Worm (Caenorhabditis elegans): Measurements from ENCODE around the gene nas-37.

The nas-37 gene

DNA sequence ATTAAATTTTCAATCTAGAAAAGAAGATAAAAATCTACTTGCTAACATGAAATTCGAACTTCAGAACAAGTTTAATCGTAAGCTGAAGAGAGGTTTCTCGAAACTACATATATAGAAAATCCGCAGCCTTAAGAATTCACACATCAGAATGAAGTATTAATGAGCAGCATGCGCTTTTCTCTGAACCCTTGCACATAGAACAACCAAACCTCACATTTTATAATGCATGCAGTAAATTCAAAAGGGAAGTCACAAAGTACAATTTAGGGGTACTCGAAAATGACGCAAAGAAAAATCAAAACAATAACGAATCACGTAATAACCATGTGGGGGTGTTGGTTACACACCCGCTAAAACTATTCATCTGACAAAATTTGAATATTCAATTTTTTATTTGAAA, 7.7 kb upstream of the nas-37 start:
- TF ChIP-seq nhr-71 (tag; optimal IDR thresholded peaks at IDR 0.05) = peak; percentile 82
- TF ChIP-seq egl-13 (tag; optimal IDR thresholded peaks at IDR 0.05) = peak; percentile 42
- peak; percentile 47 for TF ChIP-seq dsc-1 (tag; optimal IDR thresholded peaks at IDR 0.05)
- peak in 1 of 2 experiments; percentile 13 for TF ChIP-seq lsy-2 (tag; optimal IDR thresholded peaks at IDR 0.05)
- peak; percentile 57 for TF ChIP-seq nhr-47 (tag; optimal IDR thresholded peaks at IDR 0.05)
- peak; percentile 57 for TF ChIP-seq lin-14 (GFP tag; optimal IDR thresholded peaks at IDR 0.05)
- peak; percentile 88 for TF ChIP-seq nhr-19 (GFP tag; conservative IDR thresholded peaks at IDR 0.05)
- peak; percentile 17; the same call in 1 of the 2 replicates for TF ChIP-seq isw-1 (GFP tag; IDR thresholded peaks at IDR 0.05)
- TF ChIP-seq pax-3 (tag; optimal IDR thresholded peaks at IDR 0.05) = peak; percentile 35
- TF ChIP-seq sox-4 (tag; optimal IDR thresholded peaks at IDR 0.05) = peak; percentile 55
- peak; percentile 5 for TF ChIP-seq snu-23 (GFP tag; optimal IDR thresholded peaks at IDR 0.05)
- TF ChIP-seq unc-86 (tag; optimal IDR thresholded peaks at IDR 0.05) = peak; percentile 87
- peak; percentile 1 for TF ChIP-seq nhr-20 (tag; optimal IDR thresholded peaks at IDR 0.05)
- peak; percentile 45 for TF ChIP-seq nhr-85 (tag)
- TF ChIP-seq fkh-8 (tag; optimal IDR thresholded peaks at IDR 0.05) = peak; percentile 89

DNA sequence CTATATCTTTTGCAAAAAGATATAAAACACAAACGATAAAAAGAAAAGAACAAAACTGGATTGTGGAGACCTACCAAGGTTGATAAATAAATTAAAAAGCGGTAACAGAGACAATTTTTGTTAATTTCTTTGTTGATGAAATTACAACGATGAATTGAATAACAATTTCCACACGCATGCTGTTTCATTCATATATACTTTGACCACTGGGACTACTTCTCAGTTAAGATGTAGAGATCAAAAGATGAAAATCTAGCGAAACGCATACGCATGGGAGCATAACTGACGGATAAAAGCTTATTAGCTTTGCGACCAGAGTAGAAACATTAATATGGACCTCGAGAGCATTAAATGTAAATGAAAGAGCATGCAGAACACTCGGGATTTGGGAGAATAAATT, 7.2 kb upstream of the nas-37 start:
- TF ChIP-seq Y116A8C.19 (tag; optimal IDR thresholded peaks at IDR 0.05; ENCODE audit: borderline replicate concordance) = no peak
- no peak for TF ChIP-seq grh-1 (GFP tag; IDR thresholded peaks at IDR 0.05)
- no peak for TF ChIP-seq unc-86 (tag; optimal IDR thresholded peaks at IDR 0.05)
- TF ChIP-seq lir-3 (tag; optimal IDR thresholded peaks at IDR 0.05; ENCODE audit: poor library complexity) = no peak
- no peak for TF ChIP-seq mef-2 (tag; optimal IDR thresholded peaks at IDR 0.05)
- TF ChIP-seq pax-3 (tag; optimal IDR thresholded peaks at IDR 0.05) = no peak
- no peak for TF ChIP-seq jun-1 (tag; optimal IDR thresholded peaks at IDR 0.05)
- TF ChIP-seq elt-2 (tag; optimal IDR thresholded peaks at IDR 0.05) = no peak
- TF ChIP-seq dsc-1 (tag; optimal IDR thresholded peaks at IDR 0.05) = no peak

ce11 chrX:9954483-9955041, 5.7 kb upstream of the nas-37 start, which contains the start of gene cysl-1:
TSS of gene cysl-1 (minus strand) at chrX:9954533.
- TF ChIP-seq nhr-71 (tag; optimal IDR thresholded peaks at IDR 0.05) = peak; percentile 23
- TF ChIP-seq nhr-90 (tag; optimal IDR thresholded peaks at IDR 0.05; ENCODE audit: poor library complexity) = no peak
- peak; percentile 41 for TF ChIP-seq lin-14 (GFP tag; optimal IDR thresholded peaks at IDR 0.05)
- no peak for TF ChIP-seq tlp-1 (tag; optimal IDR thresholded peaks at IDR 0.05)
- no peak for TF ChIP-seq lsy-2 (tag; optimal IDR thresholded peaks at IDR 0.05)
- peak; percentile 16 for TF ChIP-seq sox-4 (tag; optimal IDR thresholded peaks at IDR 0.05)
- TF ChIP-seq ces-1 (GFP tag; optimal IDR thresholded peaks at IDR 0.05) = no peak
- no peak for TF ChIP-seq grh-1 (GFP tag; IDR thresholded peaks at IDR 0.05)
- no peak for TF ChIP-seq fos-1 (tag; optimal IDR thresholded peaks at IDR 0.05)
- TF ChIP-seq rnt-1 (tag; optimal IDR thresholded peaks at IDR 0.05) = peak; percentile 8
- no peak for TF ChIP-seq isw-1 (GFP tag; IDR thresholded peaks at IDR 0.05)
- TF ChIP-seq elt-3 (tag; optimal IDR thresholded peaks at IDR 0.05) = peak in 1 of 6 experiments; percentile 8
- TF ChIP-seq lin-15B (tag; optimal IDR thresholded peaks at IDR 0.05) = no peak

DNA sequence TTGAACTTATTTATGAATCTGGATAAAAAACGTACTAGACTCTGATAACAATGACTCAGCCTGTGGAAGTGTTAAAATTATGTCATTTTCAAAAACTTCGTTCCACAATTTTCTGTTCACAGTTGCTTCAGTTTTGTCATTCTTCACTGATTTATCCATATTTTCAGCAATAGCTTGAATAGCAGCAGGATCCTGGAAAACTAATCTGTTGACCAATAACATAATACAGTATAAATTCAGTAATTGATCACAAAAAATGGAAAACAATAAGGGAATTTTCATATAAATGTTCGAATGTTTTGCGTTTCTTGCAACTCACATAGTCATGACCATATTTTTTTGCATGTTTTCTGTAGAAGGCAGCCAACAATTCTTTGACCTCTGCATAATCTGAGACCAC, 335 bp downstream of the nas-37 start:
- TF ChIP-seq C16A3.4 (tag; optimal IDR thresholded peaks at IDR 0.05) (no peak), efl-1 (optimal IDR thresholded peaks at IDR 0.05) (no peak), efl-1 (GFP tag; optimal IDR thresholded peaks at IDR 0.05 in 1 of 2) (peak in 1 of 2 experiments; percentile 35)

ce11 chrX:9941379-9941778, 7.5 kb downstream of the nas-37 start:
- TF ChIP-seq fkh-8 (tag; optimal IDR thresholded peaks at IDR 0.05) = no peak
- TF ChIP-seq ztf-11 (tag; optimal IDR thresholded peaks at IDR 0.05) = peak in 1 of 2 experiments; percentile 31
- no peak for TF ChIP-seq aha-1 (tag; optimal IDR thresholded peaks at IDR 0.05)
- TF ChIP-seq snu-23 (GFP tag; optimal IDR thresholded peaks at IDR 0.05) = peak; percentile 29
- TF ChIP-seq tlp-1 (tag; optimal IDR thresholded peaks at IDR 0.05) = no peak
- TF ChIP-seq nhr-90 (tag; optimal IDR thresholded peaks at IDR 0.05; ENCODE audit: poor library complexity) = peak; percentile 11
- no peak for TF ChIP-seq Y116A8C.19 (tag; optimal IDR thresholded peaks at IDR 0.05; ENCODE audit: borderline replicate concordance)
- TF ChIP-seq C34B4.2 (tag; optimal IDR thresholded peaks at IDR 0.05) = no peak
- TF ChIP-seq F16B12.6 (tag; optimal IDR thresholded peaks at IDR 0.05) = no peak
- TF ChIP-seq pqm-1 (tag; optimal IDR thresholded peaks at IDR 0.05) = no peak
- no peak for TF ChIP-seq lsy-2 (tag; optimal IDR thresholded peaks at IDR 0.05)
- peak; percentile 2 for TF ChIP-seq mep-1 (tag; optimal IDR thresholded peaks at IDR 0.05)
- peak; percentile 51 for TF ChIP-seq blmp-1 (tag; optimal IDR thresholded peaks at IDR 0.05)
